Worm (Caenorhabditis elegans): ENCODE measurements around the gene rhr-1.

The rhr-1 gene

DNA sequence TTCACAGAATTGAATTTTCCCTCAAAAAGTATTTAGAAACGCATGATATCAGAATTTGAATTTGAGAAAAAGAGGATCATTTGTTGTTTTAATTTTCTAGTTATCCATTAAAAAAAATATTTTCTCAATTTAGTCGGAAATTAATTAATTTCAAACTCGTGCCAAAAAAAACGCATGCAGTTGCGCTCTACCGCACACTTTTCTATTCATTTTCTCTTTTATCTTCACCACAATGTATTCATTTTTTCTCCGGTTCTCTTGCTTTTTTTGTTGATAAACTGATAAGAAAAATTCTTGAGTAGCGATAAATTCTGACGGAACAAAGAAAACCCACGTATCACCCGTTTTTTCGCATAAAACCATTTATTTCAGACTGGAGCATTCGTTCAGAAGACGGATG is 5.1 kb downstream of the rhr-1 start, which contains the start of gene acl-6 (continued):
- TF ChIP-seq F13H6.1 (tag; optimal IDR thresholded peaks at IDR 0.05) (no peak), ama-1 (optimal IDR thresholded peaks at IDR 0.05) (no peak)

DNA sequence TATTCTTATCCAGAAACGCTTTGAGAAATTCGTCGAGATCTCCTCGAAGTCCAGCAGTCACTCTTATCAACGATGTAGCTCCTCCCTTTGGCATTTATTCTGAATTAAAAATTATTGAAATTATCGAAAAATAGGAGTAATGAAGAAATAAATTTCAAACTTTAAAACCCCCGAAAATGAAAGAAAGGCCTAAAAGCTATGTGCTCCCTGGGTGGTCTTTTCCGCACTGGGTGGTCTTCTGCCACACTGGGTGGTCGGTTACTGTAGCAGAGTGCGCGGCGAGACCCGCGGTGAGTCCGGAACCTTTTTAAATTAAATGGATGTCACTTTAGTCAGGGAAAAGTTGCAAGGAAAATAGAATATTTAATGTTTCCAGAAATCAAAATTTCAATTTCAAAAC is 11.1 kb downstream of the rhr-1 start, which contains the start of gene snpc-1.3:
TSS of gene snpc-1.3 (minus strand) at position 101 of the 400 bp plus-strand sequence.
- no peak for TF ChIP-seq lin-11 (tag; optimal IDR thresholded peaks at IDR 0.05)
- TF ChIP-seq nhr-237 (tag; optimal IDR thresholded peaks at IDR 0.05): no peak
- no peak for TF ChIP-seq nhr-25 (tag; optimal IDR thresholded peaks at IDR 0.05)
- TF ChIP-seq sma-9 (GFP tag; optimal IDR thresholded peaks at IDR 0.05): no peak
- no peak for TF ChIP-seq sma-9 (tag; optimal IDR thresholded peaks at IDR 0.05)
- no peak for TF ChIP-seq nhr-11 (tag; optimal IDR thresholded peaks at IDR 0.05)
- no peak for TF ChIP-seq mbf-1 (tag; optimal IDR thresholded peaks at IDR 0.05)
- no peak for TF ChIP-seq gmeb-1 (tag; optimal IDR thresholded peaks at IDR 0.05)
- TF ChIP-seq fos-1 (tag; optimal IDR thresholded peaks at IDR 0.05): no peak
- TF ChIP-seq C34F6.9 (tag; optimal IDR thresholded peaks at IDR 0.05): no peak

DNA sequence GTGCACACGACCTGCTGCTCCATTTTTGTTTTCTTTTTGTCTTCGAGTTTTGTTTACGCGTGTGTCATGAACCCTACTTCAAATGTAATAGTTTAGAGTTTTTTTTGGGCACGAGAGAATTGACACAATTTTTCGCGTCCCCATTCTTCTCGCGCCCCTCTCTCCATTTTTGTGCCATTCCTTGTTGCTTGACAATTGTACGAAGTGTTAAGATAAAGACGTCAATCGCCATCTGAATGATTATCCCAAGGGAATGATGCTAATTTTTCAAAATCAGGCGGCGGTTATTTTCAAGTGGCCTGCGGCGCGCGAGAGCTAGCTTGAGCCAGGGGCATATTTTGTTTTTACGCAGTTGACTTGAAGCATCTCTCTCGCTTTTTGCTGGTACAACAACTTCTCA is 14.4 kb downstream of the rhr-1 start:
- TF ChIP-seq unc-39 (tag; optimal IDR thresholded peaks at IDR 0.05) (no peak), zag-1 (tag; optimal IDR thresholded peaks at IDR 0.05) (peak; percentile 13), ztf-1 (GFP tag; conservative IDR thresholded peaks at IDR 0.05) (no peak), lin-11 (tag; optimal IDR thresholded peaks at IDR 0.05) (no peak), mab-5 (tag; optimal IDR thresholded peaks at IDR 0.05) (peak; percentile 3), C34F6.9 (tag; optimal IDR thresholded peaks at IDR 0.05) (no peak), aly-2 (tag; optimal IDR thresholded peaks at IDR 0.05) (no peak), nhr-6 (tag; optimal IDR thresholded peaks at IDR 0.05) (no peak), sma-3 (GFP tag; optimal IDR thresholded peaks at IDR 0.05) (no peak)

DNA sequence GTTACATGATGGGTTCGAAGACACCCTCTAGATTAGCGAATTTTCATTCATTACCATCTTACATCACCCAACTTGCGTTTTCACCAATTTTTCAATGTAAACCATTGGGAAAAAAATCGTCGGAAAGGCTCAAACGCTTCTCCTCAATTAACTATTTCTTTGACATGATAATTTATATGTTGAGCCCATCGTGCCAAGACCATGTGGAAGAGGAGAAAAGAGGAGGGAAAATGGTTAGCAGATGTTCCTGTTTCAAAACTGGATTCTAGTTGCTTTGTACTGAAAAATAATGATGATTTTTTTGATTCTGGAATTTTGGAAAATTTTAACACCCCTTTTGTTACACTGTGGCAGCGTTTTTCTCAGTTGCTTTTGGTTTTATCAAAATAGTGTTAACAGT is 16.1 kb downstream of the rhr-1 start:
- TF ChIP-seq lin-39 (tag; optimal IDR thresholded peaks at IDR 0.05) (no peak), F13H6.1 (tag; optimal IDR thresholded peaks at IDR 0.05) (no peak), ztf-1 (GFP tag; conservative IDR thresholded peaks at IDR 0.05) (no peak), sem-4 (tag; optimal IDR thresholded peaks at IDR 0.05) (no peak), lin-11 (tag; optimal IDR thresholded peaks at IDR 0.05) (no peak), ztf-4 (tag; optimal IDR thresholded peaks at IDR 0.05) (no peak), lin-13 (GFP tag; optimal IDR thresholded peaks at IDR 0.05) (no peak), nhr-6 (tag; optimal IDR thresholded peaks at IDR 0.05) (no peak), unc-39 (tag; optimal IDR thresholded peaks at IDR 0.05) (no peak), peb-1 (tag; optimal IDR thresholded peaks at IDR 0.05) (no peak), nhr-10 (tag; optimal IDR thresholded peaks at IDR 0.05) (no peak), nhr-129 (tag; optimal IDR thresholded peaks at IDR 0.05) (no peak), fos-1 (tag; optimal IDR thresholded peaks at IDR 0.05) (no peak), mbf-1 (tag; optimal IDR thresholded peaks at IDR 0.05) (no peak)

DNA sequence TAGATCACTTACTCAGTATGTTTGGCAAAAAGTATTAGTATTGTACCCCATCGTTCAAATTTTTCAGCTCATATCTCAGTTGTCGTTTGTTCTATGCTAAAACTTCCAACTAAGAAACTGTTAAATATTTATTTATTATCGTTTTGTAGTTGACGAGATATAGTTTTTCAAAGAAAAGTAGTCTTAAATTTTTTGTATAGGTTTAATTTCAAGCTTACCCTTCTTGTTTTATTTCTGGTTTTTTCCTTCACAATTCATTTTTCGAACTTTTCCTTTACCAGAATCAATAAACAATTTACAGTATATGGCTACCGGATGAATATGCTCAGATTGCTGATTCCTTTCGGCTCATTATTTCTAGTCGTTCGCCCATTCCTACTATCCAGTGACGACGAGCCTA is 17.9 kb downstream of the rhr-1 start, which contains the start of gene F08F3.1:
TSS of gene F08F3.1 (plus strand) at position 301 of the 400 bp plus-strand sequence.
- TF ChIP-seq fos-1 (tag; optimal IDR thresholded peaks at IDR 0.05) (no peak), blmp-1 (tag; optimal IDR thresholded peaks at IDR 0.05; ENCODE audit: insufficient read depth) (no peak), Y55F3AM.14 (GFP tag; optimal IDR thresholded peaks at IDR 0.05) (no peak), mab-5 (tag; optimal IDR thresholded peaks at IDR 0.05) (no peak), crh-2 (tag; optimal IDR thresholded peaks at IDR 0.05) (no peak), peb-1 (tag; optimal IDR thresholded peaks at IDR 0.05) (no peak), lin-13 (GFP tag; optimal IDR thresholded peaks at IDR 0.05) (no peak), C34F6.9 (tag; optimal IDR thresholded peaks at IDR 0.05) (no peak), nhr-21 (tag; optimal IDR thresholded peaks at IDR 0.05) (no peak), lsy-2 (tag; optimal IDR thresholded peaks at IDR 0.05) (no peak), sem-4 (tag; optimal IDR thresholded peaks at IDR 0.05) (no peak), nhr-25 (tag; optimal IDR thresholded peaks at IDR 0.05) (no peak), nhr-11 (tag; optimal IDR thresholded peaks at IDR 0.05) (no peak), elt-3 (tag; optimal IDR thresholded peaks at IDR 0.05) (no peak), snpc-4 (tag; optimal IDR thresholded peaks at IDR 0.05) (no peak), lin-39 (tag; optimal IDR thresholded peaks at IDR 0.05) (no peak), nhr-129 (tag; optimal IDR thresholded peaks at IDR 0.05) (no peak), egl-27 (tag; optimal IDR thresholded peaks at IDR 0.05) (no peak), nhr-10 (tag; optimal IDR thresholded peaks at IDR 0.05) (no peak)

Data from whole organism, L2 larva.